In the genomic region with DNA sequence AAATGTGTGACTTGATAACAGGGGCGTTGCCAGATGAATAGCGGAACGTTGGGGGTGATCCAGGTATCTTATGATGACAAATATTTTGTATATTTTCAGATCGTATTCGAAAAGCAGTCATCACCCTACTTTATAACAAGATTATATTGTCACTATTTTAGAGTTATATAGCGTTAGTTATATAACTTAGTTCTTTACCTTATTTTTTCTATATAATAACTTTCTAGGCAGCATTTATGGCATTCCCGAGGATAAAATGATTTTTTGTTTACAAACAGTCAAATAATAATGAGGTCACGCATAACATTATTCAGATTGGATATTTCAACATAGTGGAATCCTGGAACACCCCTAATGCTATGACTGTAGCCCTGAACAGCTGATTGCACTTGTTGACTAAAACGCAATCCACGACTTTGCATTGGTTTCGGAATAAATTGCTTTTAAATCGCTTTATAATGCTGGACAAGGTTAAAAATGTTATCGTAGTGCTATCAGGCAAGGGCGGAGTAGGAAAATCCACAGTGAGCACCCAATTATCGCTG, we compare ENCODE assay signal across 5 fruit fly cellular contexts.
TF ChIP-seq lines count a peak whose summit lies in the region.

A gene (plus strand): TSS at position 381 of the 545 bp plus-strand sequence.

- peak; percentile 49 for TF ChIP-seq CTCF in whole organism, embryonic (GFP tag; optimal IDR thresholded peaks at IDR 0.05; lab: Kevin White, UChicago)

TF ChIP-seq in whole organism, adult, 20 proteins besides CTCF, POLR2A, EP300 and RAD21 (continues in another document):
- TF ChIP-seq cnc (optimal IDR thresholded peaks at IDR 0.05; lab: Kevin White, UChicago) (no peak), Crg-1 (GFP tag; optimal IDR thresholded peaks at IDR 0.05; lab: Kevin White, UChicago) (peak; percentile 91), CG7045 (GFP tag; optimal IDR thresholded peaks at IDR 0.05; lab: Kevin White, UChicago) (peak; percentile 96), cic (GFP tag; optimal IDR thresholded peaks at IDR 0.05; lab: Kevin White, UChicago) (peak; percentile 68), Clk (GFP tag; optimal IDR thresholded peaks at IDR 0.05; lab: Kevin White, UChicago) (peak; percentile 90), tj (GFP tag; optimal IDR thresholded peaks at IDR 0.05; lab: Kevin White, UChicago) (peak; percentile 87), CG33017 (tag; optimal IDR thresholded peaks at IDR 0.05; lab: Kevin White, UChicago) (peak; percentile 88), pad (GFP tag; optimal IDR thresholded peaks at IDR 0.05; lab: Kevin White, UChicago) (peak; percentile 86), CG12768 (GFP tag; optimal IDR thresholded peaks at IDR 0.05; lab: Kevin White, UChicago) (peak; percentile 93), CG5204 (GFP tag; optimal IDR thresholded peaks at IDR 0.05; lab: Kevin White, UChicago) (peak; percentile 96), Mnt (GFP tag; optimal IDR thresholded peaks at IDR 0.05; lab: Kevin White, UChicago) (peak; percentile 92), CG14711 (tag; optimal IDR thresholded peaks at IDR 0.05; lab: Kevin White, UChicago) (peak; percentile 88), toe (GFP tag; optimal IDR thresholded peaks at IDR 0.05; lab: Kevin White, UChicago) (peak; percentile 98), kay (GFP tag; lab: Kevin White, UChicago; ENCODE audit: borderline replicate concordance) (peak; percentile 58), bab1 (GFP tag; optimal IDR thresholded peaks at IDR 0.05; lab: Kevin White, UChicago) (peak; percentile 96), CG7101 (tag; optimal IDR thresholded peaks at IDR 0.05; lab: Kevin White, UChicago) (peak; percentile 94)

TF ChIP-seq in whole organism, embryonic, 481 proteins besides CTCF, POLR2A, EP300 and RAD21 (continues in another document):
- peak; percentile 81 for TF ChIP-seq CG2202 (tag; optimal IDR thresholded peaks at IDR 0.05; lab: Kevin White, UChicago)
- TF ChIP-seq CG13894 (tag; optimal IDR thresholded peaks at IDR 0.05; lab: Kevin White, UChicago): peak; percentile 95
- peak in 1 of 3 experiments; percentile 70 for TF ChIP-seq Stat92E (GFP tag; optimal IDR thresholded peaks at IDR 0.05; lab: Kevin White, UChicago)
- peak; percentile 82 for TF ChIP-seq CG16779 (GFP tag; IDR thresholded peaks at IDR 0.05; lab: Robert Waterston, UW)
- peak; percentile 89 for TF ChIP-seq tap (tag; optimal IDR thresholded peaks at IDR 0.05; lab: Kevin White, UChicago)
- no peak for TF ChIP-seq usp (GFP tag; optimal IDR thresholded peaks at IDR 0.05; lab: Kevin White, UChicago)
- peak; percentile 72 for TF ChIP-seq Myb (GFP tag; optimal IDR thresholded peaks at IDR 0.05; lab: Kevin White, UChicago)
- TF ChIP-seq stc (GFP tag; IDR thresholded peaks at IDR 0.05; lab: Robert Waterston, UW): peak; percentile 89
- TF ChIP-seq Dip2 (GFP tag; IDR thresholded peaks at IDR 0.05; lab: Robert Waterston, UW): no peak; the same call in 1 of the 2 replicates
- peak; percentile 96 for TF ChIP-seq CG3281 (GFP tag; optimal IDR thresholded peaks at IDR 0.05; lab: Kevin White, UChicago)
- peak; percentile 95 for TF ChIP-seq al (GFP tag; IDR thresholded peaks at IDR 0.05; lab: Robert Waterston, UW)
- TF ChIP-seq Dek (tag; optimal IDR thresholded peaks at IDR 0.05; lab: Kevin White, UChicago): peak; percentile 95
- TF ChIP-seq kah (GFP tag; optimal IDR thresholded peaks at IDR 0.05; lab: Kevin White, UChicago): peak; percentile 89
- TF ChIP-seq crc (GFP tag; optimal IDR thresholded peaks at IDR 0.05; lab: Kevin White, UChicago): peak; percentile 76
- TF ChIP-seq CG7372 (GFP tag; IDR thresholded peaks at IDR 0.05; lab: Robert Waterston, UW): peak; percentile 95
- peak; percentile 94 for TF ChIP-seq maf-S (GFP tag; optimal IDR thresholded peaks at IDR 0.05; lab: Kevin White, UChicago)
- TF ChIP-seq yki (optimal IDR thresholded peaks at IDR 0.05; lab: Kevin White, UChicago): peak; percentile 1

TF ChIP-seq in whole organism, prepupa, 60 proteins besides CTCF, POLR2A, EP300 and RAD21 (continues in another document):
- TF ChIP-seq dac (GFP tag; optimal IDR thresholded peaks at IDR 0.05; lab: Kevin White, UChicago) (peak; percentile 88), vri (GFP tag; optimal IDR thresholded peaks at IDR 0.05; lab: Kevin White, UChicago) (peak; percentile 86), acj6 (GFP tag; optimal IDR thresholded peaks at IDR 0.05; lab: Kevin White, UChicago) (peak; percentile 97), CG11902 (GFP tag; optimal IDR thresholded peaks at IDR 0.05; lab: Kevin White, UChicago) (peak; percentile 93), CG7368 (GFP tag; optimal IDR thresholded peaks at IDR 0.05; lab: Kevin White, UChicago) (peak; percentile 90), CG15336 (GFP tag; IDR thresholded peaks at IDR 0.05; lab: Robert Waterston, UW) (peak; percentile 91), Hr39 (GFP tag; optimal IDR thresholded peaks at IDR 0.05; lab: Kevin White, UChicago) (peak; percentile 95), Ets21C (GFP tag; optimal IDR thresholded peaks at IDR 0.05; lab: Kevin White, UChicago) (peak; percentile 93), CG6808 (GFP tag; optimal IDR thresholded peaks at IDR 0.05; lab: Kevin White, UChicago) (peak; percentile 90), salr (GFP tag; optimal IDR thresholded peaks at IDR 0.05; lab: Kevin White, UChicago) (peak; percentile 85 to 93), CG31627 (GFP tag; optimal IDR thresholded peaks at IDR 0.05; lab: Kevin White, UChicago) (peak; percentile 96), Sox102F (GFP tag; optimal IDR thresholded peaks at IDR 0.05; lab: Kevin White, UChicago) (peak; percentile 93), Lpt (GFP tag; optimal IDR thresholded peaks at IDR 0.05; lab: Kevin White, UChicago) (peak; percentile 91), lz (GFP tag; optimal IDR thresholded peaks at IDR 0.05; lab: Kevin White, UChicago) (peak; percentile 97), net (GFP tag; optimal IDR thresholded peaks at IDR 0.05; lab: Kevin White, UChicago) (peak; percentile 91), CG8632 (GFP tag; optimal IDR thresholded peaks at IDR 0.05; lab: Kevin White, UChicago) (peak; percentile 93), Gug (GFP tag; IDR thresholded peaks at IDR 0.05; lab: Robert Waterston, UW) (peak; percentile 90), fd59A (GFP tag; optimal IDR thresholded peaks at IDR 0.05; lab: Kevin White, UChicago) (peak; percentile 92)

TF ChIP-seq in whole organism, pupa, 21 proteins besides CTCF, POLR2A, EP300 and RAD21 (continues in another document):
- TF ChIP-seq CG17806 (tag; optimal IDR thresholded peaks at IDR 0.05; lab: Kevin White, UChicago) (peak; percentile 93), CG34367 (tag; optimal IDR thresholded peaks at IDR 0.05; lab: Kevin White, UChicago) (peak; percentile 90), CG15710 (tag; optimal IDR thresholded peaks at IDR 0.05; lab: Kevin White, UChicago) (peak; percentile 96), CG4496 (GFP tag; IDR thresholded peaks at IDR 0.05; lab: Robert Waterston, UW) (peak; percentile 92), D1 (tag; optimal IDR thresholded peaks at IDR 0.05; lab: Kevin White, UChicago) (peak; percentile 85), CG13204 (GFP tag; optimal IDR thresholded peaks at IDR 0.05; lab: Kevin White, UChicago) (no peak), gl (tag; optimal IDR thresholded peaks at IDR 0.05; lab: Kevin White, UChicago) (peak; percentile 78), CG12605 (GFP tag; IDR thresholded peaks at IDR 0.05; lab: Robert Waterston, UW) (peak; percentile 72), Snoo (tag; optimal IDR thresholded peaks at IDR 0.05; lab: Kevin White, UChicago) (peak; percentile 90), EcR (GFP tag; optimal IDR thresholded peaks at IDR 0.05; lab: Kevin White, UChicago) (peak; percentile 4), Pif1B (GFP tag; optimal IDR thresholded peaks at IDR 0.05; lab: Kevin White, UChicago) (peak; percentile 89), CG14655 (GFP tag; optimal IDR thresholded peaks at IDR 0.05; lab: Kevin White, UChicago) (peak; percentile 95), CG10348 (GFP tag; IDR thresholded peaks at IDR 0.05; lab: Robert Waterston, UW) (peak; percentile 78), rn (GFP tag; IDR thresholded peaks at IDR 0.05; lab: Robert Waterston, UW) (peak; percentile 84), CG9948 (tag; optimal IDR thresholded peaks at IDR 0.05; lab: Kevin White, UChicago) (peak; percentile 95), CG8301 (tag; optimal IDR thresholded peaks at IDR 0.05; lab: Kevin White, UChicago) (peak; percentile 93), Pif1A (GFP tag; optimal IDR thresholded peaks at IDR 0.05; lab: Kevin White, UChicago) (peak; percentile 92), CG32121 (GFP tag; IDR thresholded peaks at IDR 0.05; lab: Robert Waterston, UW) (peak; percentile 86), Ets98B (GFP tag; IDR thresholded peaks at IDR 0.05; lab: Robert Waterston, UW) (peak; percentile 86)

TF ChIP-seq in whole organism, wandering third instar larva, 38 proteins besides CTCF, POLR2A, EP300 and RAD21 (continues in another document):
- TF ChIP-seq pan (optimal IDR thresholded peaks at IDR 0.05; lab: Kevin White, UChicago): no peak
- TF ChIP-seq OdsH (GFP tag; optimal IDR thresholded peaks at IDR 0.05; lab: Kevin White, UChicago): peak; percentile 92
- no peak for TF ChIP-seq Abd-B (GFP tag; optimal IDR thresholded peaks at IDR 0.05; lab: Kevin White, UChicago)
- TF ChIP-seq psq (GFP tag; optimal IDR thresholded peaks at IDR 0.05; lab: Kevin White, UChicago): peak; percentile 91
- TF ChIP-seq Hnf4 (GFP tag; optimal IDR thresholded peaks at IDR 0.05; lab: Kevin White, UChicago): peak; percentile 93
- TF ChIP-seq jim (GFP tag; optimal IDR thresholded peaks at IDR 0.05; lab: Kevin White, UChicago): no peak
- TF ChIP-seq sage (GFP tag; optimal IDR thresholded peaks at IDR 0.05; lab: Kevin White, UChicago): peak; percentile 68
- TF ChIP-seq Myc (optimal IDR thresholded peaks at IDR 0.05; lab: Kevin White, UChicago): peak; percentile 20
- TF ChIP-seq sv (GFP tag; optimal IDR thresholded peaks at IDR 0.05; lab: Kevin White, UChicago): peak; percentile 93
- peak; percentile 91 for TF ChIP-seq brk (GFP tag; optimal IDR thresholded peaks at IDR 0.05; lab: Kevin White, UChicago)
- TF ChIP-seq Hr83 (GFP tag; optimal IDR thresholded peaks at IDR 0.05; lab: Kevin White, UChicago; ENCODE audit: poor library complexity, severe bottlenecking): peak; percentile 32
- no peak for TF ChIP-seq Hr78 (GFP tag; optimal IDR thresholded peaks at IDR 0.05; lab: Kevin White, UChicago)
- no peak for TF ChIP-seq CrebA (GFP tag; optimal IDR thresholded peaks at IDR 0.05; lab: Kevin White, UChicago; ENCODE audit: borderline replicate concordance)
- TF ChIP-seq Jra (GFP tag; optimal IDR thresholded peaks at IDR 0.05; lab: Kevin White, UChicago): peak; percentile 90
- no peak for TF ChIP-seq Dfd (GFP tag; optimal IDR thresholded peaks at IDR 0.05; lab: Kevin White, UChicago)
- peak; percentile 27 for TF ChIP-seq Rel (GFP tag; optimal IDR thresholded peaks at IDR 0.05; lab: Kevin White, UChicago)
- TF ChIP-seq Rel (tag; optimal IDR thresholded peaks at IDR 0.05; lab: Kevin White, UChicago): peak; percentile 74
- no peak for TF ChIP-seq Vsx2 (GFP tag; optimal IDR thresholded peaks at IDR 0.05; lab: Kevin White, UChicago; ENCODE audit: partially characterized antibody)
- TF ChIP-seq br (GFP tag; optimal IDR thresholded peaks at IDR 0.05; lab: Kevin White, UChicago): peak; percentile 91
- TF ChIP-seq CG32264 (GFP tag; optimal IDR thresholded peaks at IDR 0.05; lab: Kevin White, UChicago): peak; percentile 59
- no peak for TF ChIP-seq tai (GFP tag; optimal IDR thresholded peaks at IDR 0.05; lab: Kevin White, UChicago)
